Fruit fly (Drosophila melanogaster): ENCODE results near the gene ssx.

Gene ssx

dm6 chrX:1398455-1399055 is 28.2 kb downstream of the ssx start (continued):
- TF ChIP-seq Scr (GFP tag; IDR thresholded peaks at IDR 0.05; ENCODE audit: partially characterized antibody) (no peak), Lhr (GFP tag; optimal IDR thresholded peaks at IDR 0.05) (no peak), ac (GFP tag; optimal IDR thresholded peaks at IDR 0.05) (no peak), Meics (GFP tag; optimal IDR thresholded peaks at IDR 0.05) (peak; percentile 67), Awh (GFP tag; IDR thresholded peaks at IDR 0.05) (0 out of 2 replicates have a peak, but pooled peaks have one; percentile 35), twi (tag; optimal IDR thresholded peaks at IDR 0.05) (no peak), CG15011 (GFP tag; optimal IDR thresholded peaks at IDR 0.05) (peak; percentile 41), dan (GFP tag; IDR thresholded peaks at IDR 0.05) (peak; percentile 50; the same call in 1 of the 2 replicates), CG14050 (GFP tag; IDR thresholded peaks at IDR 0.05) (peak; percentile 32; the same call in 1 of the 3 replicates), Nf-YA (GFP tag; IDR thresholded peaks at IDR 0.05) (no peak), dimm (GFP tag; IDR thresholded peaks at IDR 0.05) (no peak), CG11695 (GFP tag; IDR thresholded peaks at IDR 0.05) (0 out of 3 replicates have a peak, but pooled peaks have one; percentile 37), gsb (GFP tag; IDR thresholded peaks at IDR 0.05) (0 out of 2 replicates have a peak, but pooled peaks have one; percentile 35), dati (GFP tag; IDR thresholded peaks at IDR 0.05) (peak; percentile 31; the same call in 1 of the 2 replicates), C15 (GFP tag; IDR thresholded peaks at IDR 0.05) (peak; percentile 29; the same call in 1 of the 3 replicates), CG16863 (GFP tag; optimal IDR thresholded peaks at IDR 0.05) (peak; percentile 41), CG4820 (GFP tag; optimal IDR thresholded peaks at IDR 0.05) (peak; percentile 63), CG4424 (GFP tag; optimal IDR thresholded peaks at IDR 0.05) (peak; percentile 37), zfh1 (GFP tag; IDR thresholded peaks at IDR 0.05) (peak; percentile 76; the same call in 2 of the 3 replicates), CG14710 (tag; optimal IDR thresholded peaks at IDR 0.05) (peak; percentile 20), CG13894 (tag; optimal IDR thresholded peaks at IDR 0.05) (no peak), onecut (GFP tag; IDR thresholded peaks at IDR 0.05) (peak; percentile 45; the same call in 1 of the 2 replicates), Atf6 (GFP tag; IDR thresholded peaks at IDR 0.05) (peak; percentile 63; the same call in 1 of the 2 replicates), BtbVII (GFP tag; optimal IDR thresholded peaks at IDR 0.05) (no peak), CG17359 (tag; optimal IDR thresholded peaks at IDR 0.05) (peak; percentile 65), CG16815 (GFP tag; optimal IDR thresholded peaks at IDR 0.05) (peak; percentile 74), CG10366 (GFP tag; IDR thresholded peaks at IDR 0.05) (peak; percentile 55)

- no peak for TF ChIP-seq disco-r (GFP tag; optimal IDR thresholded peaks at IDR 0.05)
- no peak for TF ChIP-seq CG18476 (GFP tag; optimal IDR thresholded peaks at IDR 0.05)
- no peak for TF ChIP-seq CG3407 (GFP tag; optimal IDR thresholded peaks at IDR 0.05)
- peak; percentile 15; the same call in 1 of the 3 replicates for TF ChIP-seq row (GFP tag; IDR thresholded peaks at IDR 0.05)
- TF ChIP-seq nau (GFP tag; optimal IDR thresholded peaks at IDR 0.05), result no peak
- TF ChIP-seq Vsx1 (GFP tag; optimal IDR thresholded peaks at IDR 0.05), result no peak
- no peak for TF ChIP-seq tna (GFP tag; IDR thresholded peaks at IDR 0.05; ENCODE audit: partially characterized antibody)
- no peak for TF ChIP-seq CG11456 (GFP tag; IDR thresholded peaks at IDR 0.05)
- no peak for TF ChIP-seq NfI (GFP tag; optimal IDR thresholded peaks at IDR 0.05)
- TF ChIP-seq Blimp-1 (GFP tag; optimal IDR thresholded peaks at IDR 0.05), result peak; percentile 99
- no peak for TF ChIP-seq fd102C (GFP tag; optimal IDR thresholded peaks at IDR 0.05)
- TF ChIP-seq CG11085 (GFP tag; IDR thresholded peaks at IDR 0.05), result no peak
- peak; percentile 6 for TF ChIP-seq BtbVII (GFP tag; optimal IDR thresholded peaks at IDR 0.05)
- TF ChIP-seq CG32772 (GFP tag; IDR thresholded peaks at IDR 0.05), result no peak
- TF ChIP-seq CG4617 (GFP tag; optimal IDR thresholded peaks at IDR 0.05; ENCODE audit: borderline replicate concordance), result no peak
- no peak for TF ChIP-seq NC2α (GFP tag; optimal IDR thresholded peaks at IDR 0.05)
- no peak for TF ChIP-seq CG10267 (tag; optimal IDR thresholded peaks at IDR 0.05)
- no peak for TF ChIP-seq stc (GFP tag; IDR thresholded peaks at IDR 0.05)
- no peak for TF ChIP-seq CG10147 (GFP tag; optimal IDR thresholded peaks at IDR 0.05)
- no peak for TF ChIP-seq D (optimal IDR thresholded peaks at IDR 0.05)
- no peak for TF ChIP-seq D (GFP tag; optimal IDR thresholded peaks at IDR 0.05)
- TF ChIP-seq org-1 (GFP tag; optimal IDR thresholded peaks at IDR 0.05), result no peak
These were observed 28.9 kb downstream of the ssx start for dm6 chrX:1399056-1400003.

Data from whole organism, embryonic.